Worm (Caenorhabditis elegans): ENCODE measurements around the gene rnp-4.
"Not testable (repeated sequence)": the region's sequence is repeated elsewhere in the genome, so short reads cannot be mapped to it uniquely, and the experiment has no call there.

Gene rnp-4

ce11 chrIII:4370585-4370984, 35.5 kb upstream of the rnp-4 start, which contains the start of gene ckb-3:
Gene ckb-3, plus strand, starts transcription at chrIII:4370885.
- TF ChIP-seq ama-1 (optimal IDR thresholded peaks at IDR 0.05) (no peak), lin-29 (GFP tag; IDR thresholded peaks at IDR 0.05) (no peak), unc-62 (GFP tag; optimal IDR thresholded peaks at IDR 0.05 in 1 of 2) (no peak), unc-62 (tag; optimal IDR thresholded peaks at IDR 0.05) (no peak), mxl-2 (GFP tag; conservative IDR thresholded peaks at IDR 0.05) (no peak)

- TF ChIP-seq F49E8.2 (tag; optimal IDR thresholded peaks at IDR 0.05; ENCODE audit: borderline replicate concordance): no peak
- no peak for TF ChIP-seq hlh-30 (tag; optimal IDR thresholded peaks at IDR 0.05; ENCODE audit: insufficient read depth)
- TF ChIP-seq nhr-28 (tag; optimal IDR thresholded peaks at IDR 0.05): no peak
- no peak for TF ChIP-seq daf-16 (GFP tag; optimal IDR thresholded peaks at IDR 0.05)
- peak; percentile 97 for TF ChIP-seq daf-16 (tag; optimal IDR thresholded peaks at IDR 0.05)
Observed at ce11 chrIII:4372894-4373293, 33.2 kb upstream of the rnp-4 start.

ce11 chrIII:4374854-4375253, 31.2 kb upstream of the rnp-4 start, which contains the start of gene pals-26:
Gene pals-26, plus strand, starts transcription at chrIII:4375154.
- TF ChIP-seq zag-1 (tag; optimal IDR thresholded peaks at IDR 0.05): no peak
- TF ChIP-seq nhr-76 (tag; optimal IDR thresholded peaks at IDR 0.05): no peak
- TF ChIP-seq pqm-1 (tag; optimal IDR thresholded peaks at IDR 0.05): no peak
- TF ChIP-seq vab-7 (GFP tag; IDR thresholded peaks at IDR 0.05): no peak

- peak; percentile 75 for TF ChIP-seq lir-3 (tag; optimal IDR thresholded peaks at IDR 0.05)
- 0 out of 2 replicates have a peak, but pooled peaks have one; percentile 7 for TF ChIP-seq Y48G9A.11 (GFP tag; IDR thresholded peaks at IDR 0.05)
- peak; percentile 72 for TF ChIP-seq mep-1 (tag; optimal IDR thresholded peaks at IDR 0.05)
- peak; percentile 77 for TF ChIP-seq spr-1 (tag; optimal IDR thresholded peaks at IDR 0.05)
- TF ChIP-seq mxl-3 (GFP tag; optimal IDR thresholded peaks at IDR 0.05): peak; percentile 48
- peak; percentile 38 for TF ChIP-seq lin-13 (GFP tag; optimal IDR thresholded peaks at IDR 0.05)
- TF ChIP-seq set-16 (GFP tag; IDR thresholded peaks at IDR 0.05): peak; percentile 91
- TF ChIP-seq nhr-25 (tag; optimal IDR thresholded peaks at IDR 0.05; ENCODE audit: borderline replicate concordance, insufficient read depth): peak; percentile 79
- TF ChIP-seq zip-2 (tag; optimal IDR thresholded peaks at IDR 0.05): peak; percentile 45
- peak; percentile 64 for TF ChIP-seq tra-1 (GFP tag; IDR thresholded peaks at IDR 0.05)
- TF ChIP-seq daf-16 (GFP tag; optimal IDR thresholded peaks at IDR 0.05): peak in 1 of 2 experiments; percentile 48
- peak; percentile 40 for TF ChIP-seq daf-16 (tag; optimal IDR thresholded peaks at IDR 0.05)
- TF ChIP-seq mdt-29 (GFP tag; IDR thresholded peaks at IDR 0.05): 0 out of 2 replicates have a peak, but pooled peaks have one; percentile 17
- peak; percentile 68 for TF ChIP-seq nhr-42 (GFP tag; IDR thresholded peaks at IDR 0.05)
- TF ChIP-seq mxl-2 (GFP tag; conservative IDR thresholded peaks at IDR 0.05): 0 out of 2 replicates have a peak, but pooled peaks have one; percentile 56
- peak; percentile 68; the same call in 1 of the 2 replicates for TF ChIP-seq F44E2.7 (GFP tag; IDR thresholded peaks at IDR 0.05)
- peak; percentile 18 for TF ChIP-seq nhr-28 (tag; optimal IDR thresholded peaks at IDR 0.05)
- peak; percentile 19 for TF ChIP-seq Y5F2A.4 (GFP tag; optimal IDR thresholded peaks at IDR 0.05)
- peak; percentile 79 for TF ChIP-seq egl-43 (GFP tag; IDR thresholded peaks at IDR 0.05)
- peak in 1 of 2 experiments; percentile 66 for TF ChIP-seq unc-62 (GFP tag; optimal IDR thresholded peaks at IDR 0.05 in 1 of 2)
- not testable (repeated sequence) for TF ChIP-seq unc-62 (tag; optimal IDR thresholded peaks at IDR 0.05)
- TF ChIP-seq fkh-10 (GFP tag; optimal IDR thresholded peaks at IDR 0.05): peak; percentile 4
- 0 out of 2 replicates have a peak, but pooled peaks have one; percentile 68 for TF ChIP-seq saeg-2 (GFP tag; IDR thresholded peaks at IDR 0.05)
- TF ChIP-seq lin-38 (GFP tag; IDR thresholded peaks at IDR 0.05): peak; percentile 72
- peak; percentile 69 for TF ChIP-seq rbr-2 (tag; optimal IDR thresholded peaks at IDR 0.05)
- TF ChIP-seq nhr-111 (GFP tag; optimal IDR thresholded peaks at IDR 0.05): peak; percentile 69
- TF ChIP-seq hlh-11 (tag; optimal IDR thresholded peaks at IDR 0.05): peak; percentile 78
- peak; percentile 68 for TF ChIP-seq F10B5.3 (tag; optimal IDR thresholded peaks at IDR 0.05)
- peak; percentile 62 for TF ChIP-seq mes-2 (tag; optimal IDR thresholded peaks at IDR 0.05; ENCODE audit: poor library complexity, severe bottlenecking)
- 0 out of 2 replicates have a peak, but pooled peaks have one; percentile 12 for TF ChIP-seq Y105C5A.15 (GFP tag; IDR thresholded peaks at IDR 0.05)
- peak; percentile 70 for TF ChIP-seq pqm-1 (tag; optimal IDR thresholded peaks at IDR 0.05)
- peak; percentile 77 for TF ChIP-seq nhr-48 (tag; optimal IDR thresholded peaks at IDR 0.05)
- 0 out of 2 replicates have a peak, but pooled peaks have one; percentile 34 for TF ChIP-seq zfp-3 (GFP tag; conservative IDR thresholded peaks at IDR 0.05)
- TF ChIP-seq dmd-8 (GFP tag; IDR thresholded peaks at IDR 0.05): peak; percentile 75; the same call in 1 of the 2 replicates
- TF ChIP-seq snpc-1.2 (GFP tag; IDR thresholded peaks at IDR 0.05): peak; percentile 30; the same call in 1 of the 2 replicates
Observed at ce11 chrIII:4378600-4379293, 27.3 kb upstream of the rnp-4 start.

Measured in whole organism, L4 larva.